Fruit fly (Drosophila melanogaster): Measurements from ENCODE around the gene Kap-alpha1.
A peak's percentile ranks its signal among the peaks of the same experiment; 100 is the strongest.

The Kap-alpha1 gene

dm6 chr3L:19790929-19791687 is 15.9 kb upstream of the Kap-alpha1 start (continued):
- TF ChIP-seq dpn (GFP tag; optimal IDR thresholded peaks at IDR 0.05) (peak; percentile 59 to 65), cato (GFP tag; optimal IDR thresholded peaks at IDR 0.05; ENCODE audit: borderline replicate concordance) (peak; percentile 13), lola (GFP tag; optimal IDR thresholded peaks at IDR 0.05) (peak in 1 of 3 experiments; percentile 74), CG10979 (tag; optimal IDR thresholded peaks at IDR 0.05) (peak; percentile 69), wek (GFP tag; optimal IDR thresholded peaks at IDR 0.05) (peak; percentile 94), br (optimal IDR thresholded peaks at IDR 0.05) (no peak), CG4854 (GFP tag; optimal IDR thresholded peaks at IDR 0.05) (no peak), Opbp (GFP tag; IDR thresholded peaks at IDR 0.05; ENCODE audit: partially characterized antibody) (peak; percentile 42; the same call in 1 of the 3 replicates), Fer3 (tag; optimal IDR thresholded peaks at IDR 0.05) (peak; percentile 44), run (tag; optimal IDR thresholded peaks at IDR 0.05) (no peak), kah (GFP tag; optimal IDR thresholded peaks at IDR 0.05) (peak; percentile 98), CG8765 (GFP tag; IDR thresholded peaks at IDR 0.05) (no peak), Gsc (GFP tag; IDR thresholded peaks at IDR 0.05) (no peak), CG8944 (GFP tag; optimal IDR thresholded peaks at IDR 0.05) (peak; percentile 67), z (GFP tag; IDR thresholded peaks at IDR 0.05) (no peak), Lpt (GFP tag; optimal IDR thresholded peaks at IDR 0.05) (no peak), CG5180 (GFP tag; optimal IDR thresholded peaks at IDR 0.05) (no peak), Med (GFP tag) (peak; percentile 86), CHES-1-like (GFP tag; optimal IDR thresholded peaks at IDR 0.05) (peak; percentile 60), Ravus (GFP tag; IDR thresholded peaks at IDR 0.05) (no peak; the same call in 1 of the 2 replicates), gt (GFP tag; IDR thresholded peaks at IDR 0.05) (no peak), bcd (GFP tag; optimal IDR thresholded peaks at IDR 0.05) (peak; percentile 79), esg (GFP tag; conservative IDR thresholded peaks at IDR 0.05) (peak; percentile 38), CG17361 (GFP tag; IDR thresholded peaks at IDR 0.05) (peak; percentile 83), gce (GFP tag; IDR thresholded peaks at IDR 0.05) (no peak), Ets65A (GFP tag) (peak; percentile 96), CG8478 (optimal IDR thresholded peaks at IDR 0.05) (no peak), CG8089 (GFP tag; optimal IDR thresholded peaks at IDR 0.05) (no peak), mld (GFP tag; IDR thresholded peaks at IDR 0.05; ENCODE audit: partially characterized antibody) (no peak), CG18011 (GFP tag; optimal IDR thresholded peaks at IDR 0.05) (no peak), chif (GFP tag; optimal IDR thresholded peaks at IDR 0.05) (peak; percentile 52 to 68), CG13287 (GFP tag; IDR thresholded peaks at IDR 0.05; ENCODE audit: partially characterized antibody) (no peak), B-H2 (GFP tag; optimal IDR thresholded peaks at IDR 0.05) (peak; percentile 31), Dref (GFP tag; IDR thresholded peaks at IDR 0.05) (no peak), CG31388 (GFP tag; optimal IDR thresholded peaks at IDR 0.05) (no peak), H2.0 (GFP tag; IDR thresholded peaks at IDR 0.05) (no peak), CG30431 (GFP tag; optimal IDR thresholded peaks at IDR 0.05) (peak; percentile 47), ham (GFP tag; IDR thresholded peaks at IDR 0.05) (no peak), oc (tag; optimal IDR thresholded peaks at IDR 0.05) (no peak), cas (GFP tag; IDR thresholded peaks at IDR 0.05) (no peak), ap (GFP tag; IDR thresholded peaks at IDR 0.05) (no peak), CG31441 (GFP tag; IDR thresholded peaks at IDR 0.05) (peak; percentile 54; the same call in 1 of the 2 replicates), CG16779 (GFP tag; IDR thresholded peaks at IDR 0.05) (no peak), CG3726 (GFP tag; IDR thresholded peaks at IDR 0.05) (0 out of 3 replicates have a peak, but pooled peaks have one; percentile 52), Pdp1 (GFP tag; optimal IDR thresholded peaks at IDR 0.05) (peak; percentile 39 to 78), gcm (GFP tag; optimal IDR thresholded peaks at IDR 0.05) (no peak), CG8924 (tag; optimal IDR thresholded peaks at IDR 0.05) (peak; percentile 68), usp (GFP tag; optimal IDR thresholded peaks at IDR 0.05) (no peak), pho (GFP tag; optimal IDR thresholded peaks at IDR 0.05) (peak; percentile 69), CG3281 (GFP tag; optimal IDR thresholded peaks at IDR 0.05) (peak; percentile 71)

Data from whole organism, embryonic.